Fruit fly (Drosophila melanogaster): ENCODE data around the gene CG7202.

dm6 chr3L:21501172-21501571 is 8.6 kb upstream of the CG7202 start, which contains the start of gene Est-Q:
- TF ChIP-seq Pif1B (GFP tag; optimal IDR thresholded peaks at IDR 0.05) (no peak), D1 (tag; optimal IDR thresholded peaks at IDR 0.05) (no peak), CG13204 (GFP tag; optimal IDR thresholded peaks at IDR 0.05) (no peak)

All from whole organism, pupa.